Worm (Caenorhabditis elegans): Measurements from ENCODE around the gene set-16.

ce11 chrIII:13656680-13657079 is 13.0 kb downstream of the set-16 start:
- TF ChIP-seq ama-1 (optimal IDR thresholded peaks at IDR 0.05) (no peak), tbx-37 (GFP tag; conservative IDR thresholded peaks at IDR 0.05) (no peak), tra-4 (tag; optimal IDR thresholded peaks at IDR 0.05) (no peak), hmg-4 (GFP tag; optimal IDR thresholded peaks at IDR 0.05) (no peak), hnd-1 (tag; optimal IDR thresholded peaks at IDR 0.05) (no peak), aly-1 (tag; optimal IDR thresholded peaks at IDR 0.05) (no peak), ceh-13 (GFP tag; optimal IDR thresholded peaks at IDR 0.05) (no peak), flt-1 (GFP tag; IDR thresholded peaks at IDR 0.05) (no peak), B0310.2 (tag; optimal IDR thresholded peaks at IDR 0.05) (no peak)

Measured in whole organism, early embryonic.